Fruit fly (Drosophila melanogaster) Kc167 (cell line): ENCODE measurements around the gene CG9801.

Experiments
- Myc ChIP-seq: fragments of >200 bp; optimal IDR thresholded peaks from 2 replicates; lab custom pipeline; 2017; ENCODE audit warnings: missing external identifiers
- Sin3A ChIP-seq: fragments of >200 bp; optimal IDR thresholded peaks from 2 replicates; lab custom pipeline; 2018; ENCODE audit warnings: missing external identifiers
- h ChIP-seq: fragments of >200 bp; optimal IDR thresholded peaks from 3 replicates; lab custom pipeline; 2018; ENCODE audit warnings: missing external identifiers
- insv ChIP-seq: fragments of >200 bp; optimal IDR thresholded peaks from 3 replicates; lab custom pipeline; 2018; ENCODE audit warnings: missing external identifiers
- psq ChIP-seq: fragments of >200 bp; optimal IDR thresholded peaks from 2 replicates; lab custom pipeline; 2017; ENCODE audit warnings: missing external identifiers
- ttk ChIP-seq: sonication (Bioruptor generic); optimal IDR thresholded peaks from 2 replicates; lab custom pipeline; 2017; ENCODE audit warnings: missing external identifiers

CG9801 gene

dm6 chr3R:8772591-8772990 lies 25.1 kb upstream of the CG9801 start, which contains the start of gene CG13318:
Gene CG13318 (minus strand): TSS chr3R:8772691.
- TF ChIP-seq ttk (lab: Kevin White, UChicago) (no peak), Myc (lab: Kevin White, UChicago) (no peak), insv (no peak), h (lab: Kevin White, UChicago) (no peak), psq (lab: Kevin White, UChicago) (no peak), Sin3A (no peak)

dm6 chr3R:8769094-8769493 lies 21.6 kb upstream of the CG9801 start, which contains the start of gene CG8236:
Gene CG8236 (plus strand): TSS chr3R:8769394.
- no peak for TF ChIP-seq Myc (lab: Kevin White, UChicago)
- no peak for TF ChIP-seq Sin3A
- no peak for TF ChIP-seq psq (lab: Kevin White, UChicago)

- TF ChIP-seq insv = no peak
- TF ChIP-seq Myc (lab: Kevin White, UChicago) = no peak
- TF ChIP-seq h (lab: Kevin White, UChicago) = no peak
Observed at dm6 chr3R:8767998-8768397, 20.5 kb upstream of the CG9801 start, which contains the start of the genes CG34135 and CG11768. Gene CG34135 (minus strand): TSS chr3R:8768191. Gene CG11768 (minus strand): TSS chr3R:8768200.

- TF ChIP-seq h (lab: Kevin White, UChicago) = no peak
- TF ChIP-seq ttk (lab: Kevin White, UChicago) = no peak
- TF ChIP-seq insv = no peak
- no peak for TF ChIP-seq Myc (lab: Kevin White, UChicago)
- no peak for TF ChIP-seq psq (lab: Kevin White, UChicago)
- TF ChIP-seq Sin3A = no peak
Observed at dm6 chr3R:8748776-8749126, 1.3 kb upstream of the CG9801 start.

dm6 chr3R:8747871-8748775 lies 648 bp upstream of the CG9801 start:
- TF ChIP-seq psq (lab: Kevin White, UChicago) = no peak
- TF ChIP-seq Sin3A = no peak
- no peak for TF ChIP-seq Myc (lab: Kevin White, UChicago)
- TF ChIP-seq h (lab: Kevin White, UChicago) = no peak
- no peak for TF ChIP-seq ttk (lab: Kevin White, UChicago)
- no peak for TF ChIP-seq insv

- TF ChIP-seq ttk (lab: Kevin White, UChicago) (no peak), Myc (lab: Kevin White, UChicago) (no peak), insv (no peak), h (lab: Kevin White, UChicago) (no peak), psq (lab: Kevin White, UChicago) (no peak), Sin3A (no peak)
Observed at dm6 chr3R:8746354-8746753, 1.1 kb downstream of the CG9801 start.

dm6 chr3R:8744198-8744597 lies 3.3 kb downstream of the CG9801 start:
- TF ChIP-seq psq (lab: Kevin White, UChicago) (no peak), insv (no peak), h (lab: Kevin White, UChicago) (no peak), Sin3A (no peak), ttk (lab: Kevin White, UChicago) (no peak), Myc (lab: Kevin White, UChicago) (no peak)

dm6 chr3R:8742661-8743060 lies 4.8 kb downstream of the CG9801 start:
- TF ChIP-seq h (lab: Kevin White, UChicago) (no peak), ttk (lab: Kevin White, UChicago) (no peak), Myc (lab: Kevin White, UChicago) (no peak), insv (no peak), Sin3A (no peak), psq (lab: Kevin White, UChicago) (no peak)

- TF ChIP-seq ttk (lab: Kevin White, UChicago) (no peak), insv (no peak), Sin3A (no peak), h (lab: Kevin White, UChicago) (no peak), Myc (lab: Kevin White, UChicago) (no peak), psq (lab: Kevin White, UChicago) (no peak)
Observed at dm6 chr3R:8741941-8742340, 5.5 kb downstream of the CG9801 start.

- TF ChIP-seq Sin3A (no peak), ttk (lab: Kevin White, UChicago) (no peak), insv (no peak), h (lab: Kevin White, UChicago) (no peak), psq (lab: Kevin White, UChicago) (no peak)
Observed at dm6 chr3R:8741248-8741647, 6.2 kb downstream of the CG9801 start.

dm6 chr3R:8740118-8740517 lies 7.4 kb downstream of the CG9801 start:
- no peak for TF ChIP-seq insv
- no peak for TF ChIP-seq h (lab: Kevin White, UChicago)
- TF ChIP-seq Myc (lab: Kevin White, UChicago) = no peak
- no peak for TF ChIP-seq ttk (lab: Kevin White, UChicago)
- no peak for TF ChIP-seq Sin3A
- TF ChIP-seq psq (lab: Kevin White, UChicago) = no peak

- TF ChIP-seq ttk (lab: Kevin White, UChicago) (no peak), psq (lab: Kevin White, UChicago) (no peak), Myc (lab: Kevin White, UChicago) (no peak), h (lab: Kevin White, UChicago) (no peak), Sin3A (no peak), insv (no peak)
Observed at dm6 chr3R:8739161-8739783, 8.2 kb downstream of the CG9801 start.
